Fruit fly (Drosophila melanogaster) whole organism, embryonic: Measurements from ENCODE around the gene SelT.

Experiments used
- ATbp ChIP-seq: fragments of 200-800 bp; sonication (Bioruptor generic); optimal IDR thresholded peaks from 2 replicates; lab custom pipeline; 2017; ENCODE audit warnings: missing biosample characterization, mild to moderate bottlenecking, missing genetic modification characterization, missing genetic modification reagents
- CG11247 ChIP-seq: fragments of 200-800 bp; sonication (Bioruptor generic); IDR thresholded peaks from 2 replicates; pipeline ENCODE4 v1.3.6; 2022; ENCODE audit warnings: missing biosample characterization, missing genetic modification characterization
- CG11560 ChIP-seq: fragments of 200-800 bp; sonication (Bioruptor generic); IDR thresholded peaks from 3 replicates; pipeline ENCODE4 v1.3.6; 2022; ENCODE audit warnings: missing biosample characterization, missing genetic modification characterization
- CG12391 ChIP-seq: fragments of 200-800 bp; sonication (Bioruptor generic); optimal IDR thresholded peaks from 3 replicates; lab custom pipeline; 2018; ENCODE audit warnings: missing biosample characterization, mild to moderate bottlenecking, missing genetic modification characterization, moderate library complexity
- CG12744 ChIP-seq: fragments of 200-800 bp; sonication (Bioruptor generic); optimal IDR thresholded peaks from 2 replicates; lab custom pipeline; 2016; ENCODE audit warnings: missing biosample characterization, missing genetic modification characterization
- CG12942 ChIP-seq: fragments of 200-800 bp; sonication (Bioruptor generic); optimal IDR thresholded peaks from 3 replicates; lab custom pipeline; 2016; ENCODE audit warnings: missing biosample characterization, missing genetic modification characterization
- CG14050 ChIP-seq: fragments of 200-800 bp; sonication (Bioruptor generic); IDR thresholded peaks from 3 replicates; pipeline ENCODE4 v1.3.6; 2022; ENCODE audit warnings: missing biosample characterization, missing genetic modification characterization
- CG15073 ChIP-seq: fragments of 200-800 bp; sonication (Bioruptor generic); optimal IDR thresholded peaks from 2 replicates; lab custom pipeline; 2016; ENCODE audit warnings: missing biosample characterization, missing genetic modification characterization
- CG15696 ChIP-seq: fragments of 200-800 bp; sonication (Bioruptor generic); optimal IDR thresholded peaks from 2 replicates; lab custom pipeline; 2019; ENCODE audit warnings: missing biosample characterization, mild to moderate bottlenecking, missing genetic modification characterization, moderate library complexity
- CG18262 ChIP-seq: fragments of 200-800 bp; optimal IDR thresholded peaks from 3 replicates; lab custom pipeline; 2019; ENCODE audit warnings: missing biosample characterization, mild to moderate bottlenecking, missing genetic modification characterization, moderate library complexity
- CG18764 ChIP-seq: fragments of 200-800 bp; sonication (Bioruptor generic); optimal IDR thresholded peaks from 3 replicates; lab custom pipeline; 2016; ENCODE audit warnings: missing biosample characterization, missing genetic modification characterization
- CG2116 ChIP-seq: fragments of 200-800 bp; sonication (Bioruptor generic); optimal IDR thresholded peaks from 3 replicates; lab custom pipeline; 2018; ENCODE audit warnings: missing biosample characterization, mild to moderate bottlenecking, missing genetic modification characterization
- CG2199 ChIP-seq: fragments of 200-800 bp; sonication (Bioruptor generic); IDR thresholded peaks from 3 replicates; pipeline ENCODE4 v1.3.6; 2022; ENCODE audit warnings: missing biosample characterization, missing genetic modification characterization
- CG3065 ChIP-seq: fragments of 200-800 bp; sonication (Bioruptor generic); optimal IDR thresholded peaks from 2 replicates; lab custom pipeline; 2016; ENCODE audit warnings: missing biosample characterization, missing genetic modification characterization
- CG31441 ChIP-seq: fragments of 200-800 bp; sonication (Bioruptor generic); IDR thresholded peaks from 2 replicates; pipeline ENCODE4 v1.3.6; 2022; ENCODE audit warnings: missing biosample characterization, missing genetic modification characterization
- CG33213 ChIP-seq: fragments of 200-800 bp; sonication (Bioruptor generic); optimal IDR thresholded peaks from 3 replicates; lab custom pipeline; 2016; ENCODE audit warnings: missing biosample characterization, missing genetic modification characterization
- CG5180 ChIP-seq: fragments of 200-800 bp; sonication (Bioruptor generic); optimal IDR thresholded peaks from 3 replicates; lab custom pipeline; 2017; ENCODE audit warnings: missing biosample characterization, missing genetic modification characterization, mild to moderate bottlenecking, moderate library complexity, missing genetic modification reagents
- CG6254 ChIP-seq: fragments of 200-800 bp; sonication (Bioruptor generic); optimal IDR thresholded peaks from 3 replicates; lab custom pipeline; 2017; ENCODE audit warnings: mild to moderate bottlenecking, missing biosample characterization, missing genetic modification reagents, missing genetic modification characterization
- CG6272 ChIP-seq: fragments of 200-800 bp; sonication (Bioruptor generic); IDR thresholded peaks from 2 replicates; pipeline ENCODE4 v1.3.6; 2022; ENCODE audit warnings: missing biosample characterization, missing genetic modification characterization
- CG8359 ChIP-seq: fragments of 200-800 bp; sonication (Bioruptor generic); optimal IDR thresholded peaks from 2 replicates; lab custom pipeline; 2017; ENCODE audit warnings: missing biosample characterization, mild to moderate bottlenecking, missing genetic modification characterization, borderline replicate concordance
- CG8478 ChIP-seq: fragments of >200 bp; optimal IDR thresholded peaks from 2 replicates; lab custom pipeline; 2018
- CG8765 ChIP-seq: fragments of 200-800 bp; sonication (Bioruptor generic); IDR thresholded peaks from 2 replicates; pipeline ENCODE4 v1.3.6; 2022; ENCODE audit warnings: missing biosample characterization, missing genetic modification characterization
- CG9817 ChIP-seq: fragments of 200-800 bp; sonication (Bioruptor generic); optimal IDR thresholded peaks from 2 replicates; lab custom pipeline; 2018; ENCODE audit warnings: missing biosample characterization, mild to moderate bottlenecking, missing genetic modification characterization, moderate library complexity
- CG9932 ChIP-seq: fragments of 200-800 bp; sonication (Bioruptor generic); IDR thresholded peaks from 2 replicates; pipeline ENCODE4 v1.3.6; 2022; ENCODE audit warnings: missing biosample characterization, missing genetic modification characterization
- CTCF ChIP-seq: fragments of 200-800 bp; sonication (Bioruptor generic); optimal IDR thresholded peaks from 2 replicates; lab custom pipeline; 2017; ENCODE audit warnings: missing biosample characterization, mild to moderate bottlenecking, missing genetic modification characterization, moderate library complexity
- Dek ChIP-seq: fragments of 200-800 bp; sonication (Bioruptor generic); optimal IDR thresholded peaks from 3 replicates; lab custom pipeline; 2019; ENCODE audit warnings: missing biosample characterization, mild to moderate bottlenecking, missing genetic modification characterization, moderate library complexity
- Doc2 ChIP-seq: fragments of 200-800 bp; sonication (Bioruptor generic); IDR thresholded peaks from 2 replicates; pipeline ENCODE4 v1.3.6; 2022; ENCODE audit warnings: missing biosample characterization, missing genetic modification characterization
- H15 ChIP-seq: fragments of 200-800 bp; sonication (Bioruptor generic); IDR thresholded peaks from 3 replicates; pipeline ENCODE4 v1.3.6; 2022; ENCODE audit warnings: missing biosample characterization, missing genetic modification characterization
- HLH4C ChIP-seq: fragments of 200-800 bp; sonication (Bioruptor generic); IDR thresholded peaks from 3 replicates; pipeline ENCODE4 v1.3.6; 2022; ENCODE audit warnings: missing biosample characterization, missing genetic modification characterization; ENCODE audit not compliant: partially characterized antibody
- HLH54F ChIP-seq: fragments of 200-800 bp; sonication (Bioruptor generic); optimal IDR thresholded peaks from 3 replicates; lab custom pipeline; 2016; ENCODE audit warnings: missing biosample characterization, missing genetic modification characterization
- HmgD ChIP-seq: fragments of 200-800 bp; sonication (Bioruptor generic); optimal IDR thresholded peaks from 3 replicates; lab custom pipeline; 2016; ENCODE audit warnings: missing biosample characterization, missing genetic modification characterization
- Kr ChIP-seq: fragments of 200-800 bp; sonication (Bioruptor generic); optimal IDR thresholded peaks from 2 replicates; lab custom pipeline; 2017; ENCODE audit warnings: missing biosample characterization, mild to moderate bottlenecking, missing genetic modification characterization
- Mrtf ChIP-seq: fragments of 200-800 bp; sonication (Bioruptor generic); IDR thresholded peaks from 3 replicates; pipeline ENCODE4 v1.3.6; 2022; ENCODE audit warnings: missing biosample characterization, missing genetic modification characterization
- NFAT ChIP-seq: fragments of 200-800 bp; sonication (Bioruptor generic); IDR thresholded peaks from 2 replicates; pipeline ENCODE4 v1.3.6; 2022; ENCODE audit warnings: missing biosample characterization, missing genetic modification characterization
- Oli ChIP-seq: fragments of 200-800 bp; sonication (Bioruptor generic); optimal IDR thresholded peaks from 2 replicates; lab custom pipeline; 2018; ENCODE audit warnings: missing biosample characterization, mild to moderate bottlenecking, missing genetic modification characterization, moderate library complexity
- Ravus ChIP-seq: fragments of 200-800 bp; sonication (Bioruptor generic); IDR thresholded peaks from 2 replicates; pipeline ENCODE4 v1.3.6; 2022; ENCODE audit warnings: missing biosample characterization, missing genetic modification characterization
- Sox102F ChIP-seq: fragments of 200-800 bp; sonication (Bioruptor generic); optimal IDR thresholded peaks from 2 replicates; lab custom pipeline; 2018; ENCODE audit warnings: missing biosample characterization, mild to moderate bottlenecking, missing genetic modification characterization, moderate library complexity
- Ssrp ChIP-seq: fragments of 200-800 bp; sonication (Bioruptor generic); optimal IDR thresholded peaks from 2 replicates; lab custom pipeline; 2018; ENCODE audit warnings: missing biosample characterization, mild to moderate bottlenecking, missing genetic modification characterization, moderate library complexity
- cato ChIP-seq: fragments of 200-800 bp; sonication (Bioruptor generic); optimal IDR thresholded peaks from 2 replicates; lab custom pipeline; 2016; ENCODE audit warnings: missing biosample characterization, missing genetic modification characterization, borderline replicate concordance
- cwo ChIP-seq: fragments of 200-800 bp; sonication (Bioruptor generic); optimal IDR thresholded peaks from 3 replicates; lab custom pipeline; 2017; ENCODE audit warnings: missing biosample characterization, missing genetic modification characterization, mild to moderate bottlenecking, moderate library complexity, missing genetic modification reagents
- hbn ChIP-seq: fragments of 200-800 bp; sonication (Bioruptor generic); IDR thresholded peaks from 2 replicates; pipeline ENCODE4 v1.3.6; 2022; ENCODE audit warnings: missing biosample characterization, missing genetic modification characterization; ENCODE audit not compliant: partially characterized antibody
- insv ChIP-seq, 2 experiments: fragments of 200-800 bp; sonication (Bioruptor generic); optimal IDR thresholded peaks; 3 replicates each; lab custom pipeline; 2016 to 2018; ENCODE audit warnings: missing biosample characterization in 2 of 2, missing genetic modification characterization in 2 of 2
- nerfin-2 ChIP-seq: fragments of 200-800 bp; sonication (Bioruptor generic); IDR thresholded peaks from 2 replicates; pipeline ENCODE4 v1.3.6; 2022; ENCODE audit warnings: missing biosample characterization, missing genetic modification characterization; ENCODE audit not compliant: partially characterized antibody
- pan ChIP-seq, 4 experiments: fragments of >200 bp in 3 of 4; fragments of 200-800 bp in 1 of 4; sonication (Bioruptor generic) in 1 of 4; optimal IDR thresholded peaks in 3 of 4; IDR thresholded peaks in 1 of 4; 2 replicates each; pipeline versions ENCODE4 v1.3.6 to Lab custom; 2017 to 2022; ENCODE audit warnings: missing biosample characterization in 2 of 4, missing genetic modification characterization in 2 of 4, mixed read lengths in 1 of 4
- sens-2 ChIP-seq: fragments of 200-800 bp; sonication (Bioruptor generic); IDR thresholded peaks from 2 replicates; pipeline ENCODE4 v1.3.6; 2022; ENCODE audit warnings: missing biosample characterization, missing genetic modification characterization
- stwl ChIP-seq: fragments of 200-800 bp; sonication (Bioruptor generic); optimal IDR thresholded peaks from 3 replicates; lab custom pipeline; 2018; ENCODE audit warnings: missing biosample characterization, mild to moderate bottlenecking, missing genetic modification characterization, moderate library complexity
- vnd ChIP-seq: fragments of 200-800 bp; sonication (Bioruptor generic); IDR thresholded peaks from 3 replicates; pipeline ENCODE4 v1.3.6; 2022; ENCODE audit warnings: missing biosample characterization, missing genetic modification characterization; ENCODE audit not compliant: partially characterized antibody
- wor ChIP-seq: fragments of 200-800 bp; sonication (Bioruptor generic); IDR thresholded peaks from 2 replicates; pipeline ENCODE4 v1.3.6; 2022; ENCODE audit warnings: missing biosample characterization, missing genetic modification characterization

Gene SelT

DNA sequence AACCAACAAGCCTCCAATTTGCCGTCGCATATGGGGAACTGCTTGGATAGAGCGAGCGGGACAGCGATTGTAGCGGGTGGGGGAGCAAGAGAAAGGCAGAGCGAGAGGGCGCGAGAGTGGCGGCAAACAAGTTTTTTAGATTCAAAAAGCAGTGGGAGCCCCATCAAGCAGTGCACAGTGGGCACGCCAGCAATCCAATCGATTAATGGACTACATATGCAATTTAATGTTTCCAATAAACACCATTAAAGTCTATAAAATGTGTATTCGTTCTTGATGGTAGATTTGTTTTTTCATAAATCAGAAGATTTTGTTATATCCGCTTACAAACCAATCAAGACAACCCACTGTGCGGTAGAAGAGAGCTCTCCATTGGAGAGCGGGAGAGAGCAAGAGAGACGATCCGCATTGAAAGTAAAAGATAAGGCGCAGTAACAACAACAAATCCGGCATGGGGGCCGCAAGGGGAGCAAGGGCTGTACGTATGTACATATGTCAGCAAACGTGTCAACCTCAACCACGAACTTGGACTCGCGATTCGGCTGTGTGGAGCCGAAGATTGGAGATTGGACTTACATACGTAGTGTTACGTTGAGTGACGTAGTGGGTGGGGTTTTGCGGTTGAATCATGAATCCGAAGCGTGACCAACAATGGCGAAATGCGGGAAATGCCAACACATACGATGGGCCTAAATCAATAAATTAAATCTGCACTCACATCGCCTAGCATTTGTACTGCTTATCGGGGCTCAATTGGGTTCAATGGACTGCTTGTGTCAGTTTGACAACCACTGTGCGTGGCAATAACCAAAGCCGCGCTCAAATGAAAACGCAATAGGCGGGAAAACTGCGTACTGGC lies 13.1 kb upstream of the SelT start (continued):
- TF ChIP-seq CG12744 (GFP tag; lab: Kevin White, UChicago) (peak; percentile 99), Doc2 (GFP tag; lab: Robert Waterston, UW) (peak; percentile 98), H15 (peak; percentile 99), CG9932 (GFP tag; lab: Robert Waterston, UW) (peak; percentile 100), hbn (GFP tag; lab: Robert Waterston, UW) (peak; percentile 15; the same call in 1 of the 2 replicates), CG8478 (peak; percentile 94), CG12942 (GFP tag; lab: Kevin White, UChicago) (peak; percentile 99), CG5180 (GFP tag; lab: Kevin White, UChicago) (peak; percentile 93), sens-2 (GFP tag; lab: Robert Waterston, UW) (peak; percentile 99), vnd (peak; percentile 73), Oli (tag; lab: Kevin White, UChicago) (peak; percentile 99), CG6254 (GFP tag; lab: Kevin White, UChicago) (peak; percentile 97), Dek (tag; lab: Kevin White, UChicago) (peak; percentile 98), CG31441 (GFP tag; lab: Robert Waterston, UW) (peak; percentile 99), CG14050 (GFP tag; lab: Robert Waterston, UW) (peak; percentile 99), Ravus (GFP tag; lab: Robert Waterston, UW) (peak; percentile 98), CG18764 (GFP tag; lab: Kevin White, UChicago) (peak; percentile 99), CTCF (peak; percentile 72), nerfin-2 (GFP tag; lab: Robert Waterston, UW) (peak; percentile 74), HLH54F (GFP tag; lab: Kevin White, UChicago) (peak; percentile 99), HLH4C (GFP tag; lab: Robert Waterston, UW) (peak; percentile 66), CG11560 (tag; lab: Robert Waterston, UW) (peak; percentile 94), CG6272 (GFP tag; lab: Robert Waterston, UW) (peak; percentile 99), NFAT (peak; percentile 99), CG18262 (tag; lab: Kevin White, UChicago) (peak; percentile 99), cato (GFP tag; lab: Kevin White, UChicago) (peak; percentile 99), stwl (tag; lab: Kevin White, UChicago) (peak; percentile 81), wor (peak; percentile 99), CG8359 (GFP tag; lab: Kevin White, UChicago) (peak; percentile 95), CG15073 (peak; percentile 91), Kr (GFP tag; lab: Kevin White, UChicago) (peak; percentile 87), CG12391 (peak; percentile 99), CG33213 (GFP tag; lab: Kevin White, UChicago) (peak; percentile 99), cwo (peak; percentile 97), insv (GFP tag; optimal IDR thresholded peaks at IDR 0.05; lab: Kevin White, UChicago) (peak; percentile 9 to 70), CG2199 (GFP tag; lab: Robert Waterston, UW) (peak; percentile 99), CG15696 (peak; percentile 97), CG9817 (tag; lab: Kevin White, UChicago) (peak; percentile 98), CG2116 (peak; percentile 88), CG8765 (peak; percentile 99), CG11247 (GFP tag; lab: Robert Waterston, UW) (peak; percentile 99), Ssrp (peak; percentile 99), pan (optimal IDR thresholded peaks at IDR 0.05; lab: Kevin White, UChicago) (no peak), pan (GFP tag; optimal IDR thresholded peaks at IDR 0.05 in 1 of 2, IDR thresholded peaks at IDR 0.05 in 1 of 2) (peak in 1 of 2 experiments; percentile 99), ATbp (GFP tag; lab: Kevin White, UChicago) (peak; percentile 99), Mrtf (peak; percentile 99), CG3065 (GFP tag; lab: Kevin White, UChicago) (peak; percentile 98), HmgD (GFP tag; lab: Kevin White, UChicago) (peak; percentile 99), Sox102F (GFP tag; lab: Kevin White, UChicago) (peak; percentile 99)
